Worm (Caenorhabditis elegans) whole organism, late embryonic: ENCODE measurements around the gene str-159.

Experiments used
- C38D4.7 ChIP-seq: fragments of 200-800 bp; sonication (Bioruptor generic); optimal IDR thresholded peaks from 2 replicates; lab custom pipeline; 2018; ENCODE audit warnings: mild to moderate bottlenecking, missing genetic modification characterization, moderate library complexity, missing compliant biosample characterization
- F13H6.1 ChIP-seq: sonication (generic microtip); optimal IDR thresholded peaks from 2 replicates; lab custom pipeline; 2016; ENCODE audit warnings: missing genetic modification characterization, missing compliant biosample characterization
- K09A11.1 ChIP-seq: sonication (generic microtip); optimal IDR thresholded peaks from 2 replicates; lab custom pipeline; 2017; ENCODE audit warnings: antibody characterized with exemption, mild to moderate bottlenecking, missing genetic modification characterization, missing compliant biosample characterization; ENCODE audit not compliant: insufficient read depth
- Y22D7AL.16 ChIP-seq: sonication (generic microtip); optimal IDR thresholded peaks from 2 replicates; lab custom pipeline; 2016; ENCODE audit warnings: missing genetic modification characterization, missing compliant biosample characterization
- ahr-1 ChIP-seq: sonication (generic microtip); optimal IDR thresholded peaks from 2 replicates; lab custom pipeline; 2016; ENCODE audit warnings: missing genetic modification characterization, missing compliant biosample characterization
- ceh-18 ChIP-seq: sonication (generic microtip); optimal IDR thresholded peaks from 2 replicates; lab custom pipeline; 2016; ENCODE audit warnings: missing genetic modification characterization, missing compliant biosample characterization
- ceh-22 ChIP-seq: sonication (generic microtip); optimal IDR thresholded peaks from 2 replicates; lab custom pipeline; 2017; ENCODE audit warnings: missing biosample characterization, missing genetic modification characterization
- ceh-24 ChIP-seq: sonication (generic microtip); optimal IDR thresholded peaks from 2 replicates; lab custom pipeline; 2016; ENCODE audit warnings: mild to moderate bottlenecking, missing genetic modification characterization, missing compliant biosample characterization
- ceh-30 ChIP-seq: fragments of 150-350 bp; optimal IDR thresholded peaks from 2 replicates; lab custom pipeline; 2014; ENCODE audit warnings: missing biosample characterization, missing genetic modification characterization
- ceh-45 ChIP-seq: fragments of 200-800 bp; sonication (Bioruptor generic); IDR thresholded peaks from 2 replicates; pipeline ENCODE4 v1.3.6; 2022; ENCODE audit warnings: missing genetic modification reagents, missing genetic modification characterization, missing compliant biosample characterization
- ceh-48 ChIP-seq: sonication (generic microtip); optimal IDR thresholded peaks from 2 replicates; lab custom pipeline; 2016; ENCODE audit warnings: missing genetic modification characterization, inconsistent platforms, missing compliant biosample characterization
- ceh-6 ChIP-seq: fragments of 200-800 bp; sonication (Bioruptor generic); optimal IDR thresholded peaks from 2 replicates; lab custom pipeline; 2018; ENCODE audit warnings: mild to moderate bottlenecking, missing genetic modification characterization, missing compliant biosample characterization
- ceh-9 ChIP-seq: sonication (generic microtip); optimal IDR thresholded peaks from 2 replicates; lab custom pipeline; 2016; ENCODE audit warnings: mild to moderate bottlenecking, missing genetic modification characterization, inconsistent platforms, missing compliant biosample characterization
- che-1 ChIP-seq: sonication (generic microtip); optimal IDR thresholded peaks from 2 replicates; lab custom pipeline; 2016; ENCODE audit warnings: mild to moderate bottlenecking, missing genetic modification characterization, missing compliant biosample characterization
- elt-2 ChIP-seq: sonication (generic microtip); optimal IDR thresholded peaks from 2 replicates; lab custom pipeline; 2016; ENCODE audit warnings: missing genetic modification reagents, missing genetic modification characterization, missing compliant biosample characterization
- elt-4 ChIP-seq: sonication (generic microtip); optimal IDR thresholded peaks from 2 replicates; lab custom pipeline; 2016; ENCODE audit warnings: missing genetic modification characterization, missing compliant biosample characterization
- eyg-1 ChIP-seq: sonication (generic microtip); optimal IDR thresholded peaks from 2 replicates; lab custom pipeline; 2016; ENCODE audit warnings: missing genotype, missing genetic modification characterization, missing compliant biosample characterization
- fax-1 ChIP-seq: sonication (generic microtip); optimal IDR thresholded peaks from 2 replicates; lab custom pipeline; 2016; ENCODE audit warnings: missing genotype, missing genetic modification characterization, missing compliant biosample characterization
- fkh-10 ChIP-seq: fragments of 150-350 bp; optimal IDR thresholded peaks from 2 replicates; lab custom pipeline; 2014; ENCODE audit warnings: missing biosample characterization, missing genetic modification reagents, missing genetic modification characterization
- fkh-6 ChIP-seq: sonication (generic microtip); optimal IDR thresholded peaks from 2 replicates; lab custom pipeline; 2016; ENCODE audit warnings: missing genetic modification characterization, missing compliant biosample characterization
- hlh-13 ChIP-seq: fragments of 200-800 bp; sonication (Bioruptor generic); optimal IDR thresholded peaks from 2 replicates; lab custom pipeline; 2018; ENCODE audit warnings: mild to moderate bottlenecking, missing genetic modification characterization, missing compliant biosample characterization
- hlh-15 ChIP-seq: sonication (generic microtip); optimal IDR thresholded peaks from 2 replicates; lab custom pipeline; 2016; ENCODE audit warnings: missing genetic modification characterization, missing compliant biosample characterization
- hlh-30 ChIP-seq: sonication (generic microtip); optimal IDR thresholded peaks from 2 replicates; lab custom pipeline; 2017; ENCODE audit warnings: antibody characterized with exemption, missing genetic modification characterization, missing compliant biosample characterization; ENCODE audit not compliant: insufficient read depth
- hlh-6 ChIP-seq: sonication (generic microtip); optimal IDR thresholded peaks from 2 replicates; lab custom pipeline; 2016; ENCODE audit warnings: missing genotype, missing genetic modification characterization, missing compliant biosample characterization
- lim-6 ChIP-seq: sonication (generic microtip); optimal IDR thresholded peaks from 2 replicates; lab custom pipeline; 2016; ENCODE audit warnings: missing genetic modification characterization, missing compliant biosample characterization
- npax-4 ChIP-seq: sonication (generic microtip); optimal IDR thresholded peaks from 2 replicates; lab custom pipeline; 2016; ENCODE audit warnings: missing genetic modification characterization, missing compliant biosample characterization
- pha-2 ChIP-seq: sonication (generic microtip); optimal IDR thresholded peaks from 2 replicates; lab custom pipeline; 2017; ENCODE audit warnings: mild to moderate bottlenecking, missing genetic modification characterization, missing compliant biosample characterization
- ref-2 ChIP-seq: sonication (generic microtip); optimal IDR thresholded peaks from 2 replicates; lab custom pipeline; 2016; ENCODE audit warnings: missing genetic modification characterization, missing compliant biosample characterization
- sdc-2 ChIP-seq: sonication (generic microtip); optimal IDR thresholded peaks from 2 replicates; lab custom pipeline; 2016; ENCODE audit warnings: missing genotype, missing genetic modification characterization, missing compliant biosample characterization
- sox-4 ChIP-seq: sonication (generic microtip); optimal IDR thresholded peaks from 2 replicates; lab custom pipeline; 2017; ENCODE audit warnings: mild to moderate bottlenecking, missing genetic modification characterization, inconsistent platforms, missing compliant biosample characterization
- syd-9 ChIP-seq: sonication (generic microtip); optimal IDR thresholded peaks from 2 replicates; lab custom pipeline; 2016; ENCODE audit warnings: mild to moderate bottlenecking, missing genetic modification characterization, moderate library complexity, missing compliant biosample characterization
- tbx-2 ChIP-seq: sonication (generic microtip); optimal IDR thresholded peaks from 2 replicates; lab custom pipeline; 2016; ENCODE audit warnings: missing genetic modification characterization, missing compliant biosample characterization
- tbx-7 ChIP-seq: sonication (generic microtip); optimal IDR thresholded peaks from 2 replicates; lab custom pipeline; 2016; ENCODE audit warnings: missing genotype, missing genetic modification characterization, missing compliant biosample characterization
- ttx-3 ChIP-seq: sonication (generic microtip); optimal IDR thresholded peaks from 2 replicates; lab custom pipeline; 2016; ENCODE audit warnings: missing genetic modification reagents, missing genetic modification characterization, missing compliant biosample characterization
- unc-86 ChIP-seq: sonication (generic microtip); optimal IDR thresholded peaks from 2 replicates; lab custom pipeline; 2016; ENCODE audit warnings: missing genetic modification characterization, missing compliant biosample characterization
- ztf-16 ChIP-seq: sonication (generic microtip); optimal IDR thresholded peaks from 2 replicates; lab custom pipeline; 2017; ENCODE audit warnings: missing genetic modification characterization, missing compliant biosample characterization

The str-159 gene

DNA sequence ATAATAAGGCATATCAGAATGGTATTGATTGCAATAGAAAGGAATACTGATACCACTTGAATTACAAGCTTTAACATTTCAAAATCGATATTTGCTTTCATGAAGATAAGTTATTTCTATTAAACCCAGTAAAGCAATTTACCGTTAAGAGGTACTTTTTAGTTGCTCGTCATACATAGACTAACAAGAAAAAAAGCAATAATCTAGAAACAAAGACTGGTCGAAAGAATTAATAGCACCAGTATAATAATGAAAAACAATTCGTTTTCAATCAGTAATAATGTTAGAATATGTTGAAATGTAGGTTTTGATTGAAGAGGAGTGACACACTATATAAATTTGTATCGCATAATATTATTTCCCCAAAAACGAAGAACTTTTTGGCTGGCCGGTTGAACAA lies 38.6 kb upstream of the str-159 start, which contains the start of gene str-175:
Gene str-175 (minus strand): TSS at position 101 of the 400 bp plus-strand sequence.
- TF ChIP-seq ref-2 (tag; lab: Kevin White, UChicago), result no peak
- no peak for TF ChIP-seq hlh-30 (tag; lab: Kevin White, UChicago)
- TF ChIP-seq elt-2 (tag; lab: Kevin White, UChicago), result no peak
- TF ChIP-seq ceh-6 (GFP tag; lab: Kevin White, UChicago), result no peak
- no peak for TF ChIP-seq elt-4 (tag; lab: Kevin White, UChicago)
- TF ChIP-seq sdc-2, result no peak
- TF ChIP-seq, all 69 proteins: peak for 0

- TF ChIP-seq pha-2 (tag; lab: Kevin White, UChicago) (no peak), hlh-13 (GFP tag; lab: Kevin White, UChicago) (no peak), ceh-48 (tag; lab: Kevin White, UChicago) (no peak), hlh-6 (tag; lab: Kevin White, UChicago) (no peak), che-1 (tag; lab: Kevin White, UChicago) (no peak), ahr-1 (tag; lab: Kevin White, UChicago) (no peak), unc-86 (tag; lab: Kevin White, UChicago) (no peak), tbx-7 (no peak), fkh-10 (no peak)
Observed at ce11 chrIV:4874603-4875002, 34.5 kb upstream of the str-159 start, which contains the start of gene str-174. TSS of gene str-174 (minus strand) at chrIV:4874703.

ce11 chrIV:4877102-4877501 lies 32.0 kb upstream of the str-159 start, which contains the start of gene str-170:
TSS of gene str-170 (plus strand) at chrIV:4877402.
- TF ChIP-seq hlh-15 (tag; lab: Kevin White, UChicago), result no peak
- TF ChIP-seq elt-2 (tag; lab: Kevin White, UChicago), result no peak
- TF ChIP-seq K09A11.1 (tag; lab: Kevin White, UChicago), result no peak
- TF ChIP-seq che-1 (tag; lab: Kevin White, UChicago), result no peak

- TF ChIP-seq tbx-2 (tag; lab: Kevin White, UChicago) (no peak), C38D4.7 (GFP tag; lab: Kevin White, UChicago) (no peak), npax-4 (tag; lab: Kevin White, UChicago) (no peak), ceh-24 (tag; lab: Kevin White, UChicago) (no peak), fax-1 (tag; lab: Kevin White, UChicago) (no peak), Y22D7AL.16 (tag; lab: Kevin White, UChicago) (no peak), ceh-18 (tag; lab: Kevin White, UChicago) (no peak), pha-2 (tag; lab: Kevin White, UChicago) (no peak), fkh-10 (no peak), lim-6 (no peak)
Observed at ce11 chrIV:4880634-4881033, 28.5 kb upstream of the str-159 start.

ce11 chrIV:4883984-4884383 lies 25.2 kb upstream of the str-159 start, which contains the start of gene str-166:
TSS of gene str-166 (plus strand) at chrIV:4884284.
- no peak for TF ChIP-seq ceh-30 (tag; lab: Kevin White, UChicago)
- no peak for TF ChIP-seq elt-4 (tag; lab: Kevin White, UChicago)
- TF ChIP-seq fkh-10, result no peak
- TF ChIP-seq ceh-9 (tag; lab: Kevin White, UChicago), result no peak
- TF ChIP-seq sox-4 (tag; lab: Kevin White, UChicago), result no peak
- TF ChIP-seq ceh-22, result no peak
- TF ChIP-seq hlh-30 (tag; lab: Kevin White, UChicago), result no peak
- no peak for TF ChIP-seq syd-9
- no peak for TF ChIP-seq fkh-6 (tag; lab: Kevin White, UChicago)
- no peak for TF ChIP-seq C38D4.7 (GFP tag; lab: Kevin White, UChicago)
- TF ChIP-seq eyg-1 (tag; lab: Kevin White, UChicago), result no peak
- TF ChIP-seq ceh-18 (tag; lab: Kevin White, UChicago), result no peak
- TF ChIP-seq ztf-16 (tag; lab: Kevin White, UChicago), result no peak
- no peak for TF ChIP-seq ceh-6 (GFP tag; lab: Kevin White, UChicago)
- TF ChIP-seq ceh-45, result no peak
- TF ChIP-seq elt-2 (tag; lab: Kevin White, UChicago), result no peak
- TF ChIP-seq ttx-3 (tag; lab: Kevin White, UChicago), result no peak
- TF ChIP-seq F13H6.1 (tag; lab: Kevin White, UChicago), result no peak
